Fruit fly (Drosophila melanogaster) S2 (cell line): ENCODE data around the gene AlkB.

ENCODE experiments used
- CG8478 ChIP-seq: fragments of >200 bp; optimal IDR thresholded peaks from 2 replicates; lab custom pipeline; 2018
- CTCF ChIP-seq, 2 experiments: fragments of >200 bp; optimal IDR thresholded peaks; 2 replicates each; lab custom pipeline; 2018

The AlkB gene

DNA sequence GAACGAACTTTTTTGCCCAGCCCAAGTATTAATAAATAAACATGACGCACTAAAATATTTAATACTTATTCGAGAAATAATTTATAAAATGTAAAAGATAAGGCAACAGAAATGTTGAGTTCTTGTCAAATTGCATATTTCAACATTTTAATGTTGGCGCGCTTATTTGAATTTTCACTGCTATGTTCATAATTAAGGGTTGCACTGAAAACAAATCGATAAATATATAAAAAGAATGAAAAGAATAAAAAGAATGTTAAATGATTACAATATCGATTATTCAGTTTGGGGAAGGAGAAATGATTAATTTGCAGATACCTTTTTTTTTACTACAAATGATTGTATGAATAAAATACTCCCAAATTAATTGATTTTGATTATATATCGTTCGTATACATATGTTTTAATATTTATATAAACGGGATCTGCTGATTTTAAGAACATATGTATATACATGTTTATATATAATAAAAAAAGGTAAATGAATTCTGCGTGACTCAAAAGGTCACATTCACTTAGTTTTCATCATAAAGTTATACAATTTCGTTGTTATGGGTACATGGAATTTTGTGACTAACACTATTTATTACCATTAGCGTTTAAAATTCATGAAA is 7.6 kb upstream of the AlkB start:
- TF ChIP-seq CG8478 (lab: Kevin White, UChicago), result no peak
- no peak for TF ChIP-seq CTCF (optimal IDR thresholded peaks at IDR 0.05; lab: Kevin White, UChicago)

DNA sequence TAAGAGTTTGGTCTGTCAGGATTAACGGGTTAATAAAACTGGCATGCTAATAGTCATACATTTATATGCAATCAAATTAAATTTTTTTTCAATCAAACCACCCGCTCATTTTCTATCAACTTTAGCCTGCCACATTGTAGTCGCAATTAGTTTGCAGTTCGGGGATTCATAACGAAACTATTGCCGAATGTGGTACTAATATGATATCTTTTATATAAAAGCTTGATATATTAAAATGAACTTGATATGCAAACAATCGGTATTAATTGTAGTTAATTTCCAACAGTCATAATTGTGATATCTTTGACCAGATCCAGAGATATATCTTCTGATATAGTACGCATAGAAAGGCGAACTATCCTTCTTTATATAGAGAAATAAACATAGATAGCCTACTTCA is 6.7 kb upstream of the AlkB start:
- TF ChIP-seq CTCF (optimal IDR thresholded peaks at IDR 0.05; lab: Kevin White, UChicago) (no peak), CG8478 (lab: Kevin White, UChicago) (no peak)

DNA sequence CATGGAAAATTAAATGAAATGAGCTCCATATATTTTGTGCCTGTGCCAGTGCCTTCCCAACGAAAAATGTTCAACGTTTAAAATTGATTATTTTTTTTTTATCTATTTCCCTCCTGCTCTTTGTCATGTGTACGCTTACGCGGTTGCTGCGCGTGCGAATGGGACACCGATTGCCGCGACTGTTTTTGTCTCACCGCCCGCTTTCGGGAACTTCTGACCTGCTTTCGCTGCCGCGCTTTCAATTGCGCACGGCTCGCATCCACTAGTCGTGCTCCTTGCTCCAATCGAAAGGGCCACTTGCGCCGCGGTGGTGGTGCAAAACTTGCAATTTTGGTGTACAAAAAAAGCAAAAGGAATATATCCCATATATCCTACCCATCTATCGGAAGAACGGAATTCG is 1.2 kb upstream of the AlkB start:
- peak in 1 of 2 experiments; percentile 23 for TF ChIP-seq CTCF (optimal IDR thresholded peaks at IDR 0.05; lab: Kevin White, UChicago)
- no peak for TF ChIP-seq CG8478 (lab: Kevin White, UChicago)

DNA sequence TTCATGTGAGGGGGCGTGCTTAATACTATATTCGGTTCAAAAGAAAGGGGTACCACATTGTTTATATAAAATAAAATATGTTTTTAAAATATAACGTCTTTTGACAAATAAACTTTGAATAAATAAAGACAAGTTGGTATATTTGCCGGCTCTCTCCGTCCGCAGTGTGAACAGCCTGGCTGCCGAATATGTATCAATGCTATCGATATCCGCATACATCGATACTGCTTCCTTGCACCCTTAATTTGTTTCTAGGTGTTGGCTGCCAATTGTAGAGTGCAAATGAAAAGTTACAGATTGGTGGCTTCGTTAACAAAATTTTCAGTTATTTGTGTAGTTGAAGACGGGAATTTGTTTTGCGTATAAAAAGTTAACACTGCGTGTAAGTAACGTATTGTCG is 582 bp upstream of the AlkB start, which contains the start of gene Gbeta13F:
Gene Gbeta13F, plus strand, starts transcription at position 247 of the 400 bp plus-strand sequence.
- TF ChIP-seq CTCF (optimal IDR thresholded peaks at IDR 0.05; lab: Kevin White, UChicago), result no peak
- no peak for TF ChIP-seq CG8478 (lab: Kevin White, UChicago)

DNA sequence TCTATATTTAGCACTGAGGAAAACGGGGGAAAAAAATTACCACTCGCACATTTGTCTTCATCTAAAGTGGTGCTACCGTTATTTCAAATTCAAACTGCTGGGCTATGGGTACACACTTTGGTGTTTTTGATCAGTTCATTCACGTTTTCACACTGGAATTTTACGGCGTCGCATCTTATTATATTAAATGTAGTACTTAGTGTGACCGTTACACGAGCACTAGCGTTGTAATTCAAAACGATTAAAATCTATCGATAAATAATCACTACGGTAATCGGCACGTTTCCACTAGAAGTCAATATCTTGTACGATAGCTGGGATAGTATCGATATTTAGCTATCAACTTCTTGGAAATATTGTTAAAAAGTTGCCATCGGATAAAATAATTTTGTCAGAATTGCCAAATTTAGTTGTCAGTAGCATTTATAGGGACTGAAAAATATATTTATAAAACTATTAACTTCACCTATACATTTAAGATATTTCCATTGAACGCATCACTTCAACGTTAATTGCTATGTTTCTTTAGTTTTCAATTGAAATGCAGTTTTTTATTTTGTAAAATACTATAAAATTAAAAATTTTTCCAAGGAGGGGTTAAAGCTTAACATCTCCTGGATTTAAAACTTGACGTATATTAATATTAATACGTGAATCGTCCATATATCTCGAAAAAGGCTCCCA is 1.5 kb downstream of the AlkB start, which contains the start of the genes CG46440 and Myb:
Gene CG46440, minus strand, starts transcription at position 223 of the 684 bp plus-strand sequence.
Gene Myb, minus strand, starts transcription at position 223 of the 684 bp plus-strand sequence.
- peak; percentile 3 to 25 for TF ChIP-seq CTCF (optimal IDR thresholded peaks at IDR 0.05; lab: Kevin White, UChicago)
- no peak for TF ChIP-seq CG8478 (lab: Kevin White, UChicago)

DNA sequence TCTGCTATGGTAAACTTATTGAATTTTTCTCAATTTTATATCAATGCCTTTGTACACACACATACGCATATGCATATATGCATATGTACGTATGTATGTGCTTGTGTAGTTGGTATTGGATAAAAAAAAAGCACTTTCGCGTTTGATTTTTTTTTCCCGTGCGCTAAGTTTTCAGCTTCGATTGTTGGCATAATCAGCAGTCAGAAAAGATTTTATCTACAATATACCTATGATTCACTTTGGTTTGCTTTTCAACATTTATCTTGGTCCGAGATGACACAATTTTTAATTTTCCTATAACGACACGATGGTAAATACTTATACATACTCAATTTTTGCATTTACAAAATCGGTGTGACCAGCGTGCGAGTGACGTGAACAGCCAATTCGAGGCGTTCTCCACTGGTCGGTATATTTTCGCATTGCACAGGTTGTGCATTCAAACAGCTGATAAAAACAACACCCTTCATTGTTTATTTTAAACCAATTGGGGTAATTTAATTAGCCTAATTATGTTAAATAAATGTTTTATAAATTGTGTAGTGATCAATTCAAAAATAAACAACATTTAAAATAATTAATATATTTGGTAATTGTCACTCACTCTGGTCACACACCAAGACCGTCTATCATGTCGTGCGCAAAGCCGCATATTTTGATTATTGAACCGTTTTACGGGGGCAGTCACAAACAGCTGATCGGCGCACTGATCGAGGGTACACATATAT is 6.3 kb downstream of the AlkB start, which contains the start of the genes UBL3 and CG15914:
Gene UBL3, minus strand, starts transcription at position 361 of the 728 bp plus-strand sequence.
Gene CG15914, plus strand, starts transcription at position 607 of the 728 bp plus-strand sequence.
- TF ChIP-seq CG8478 (lab: Kevin White, UChicago) (no peak), CTCF (optimal IDR thresholded peaks at IDR 0.05; lab: Kevin White, UChicago) (no peak)

DNA sequence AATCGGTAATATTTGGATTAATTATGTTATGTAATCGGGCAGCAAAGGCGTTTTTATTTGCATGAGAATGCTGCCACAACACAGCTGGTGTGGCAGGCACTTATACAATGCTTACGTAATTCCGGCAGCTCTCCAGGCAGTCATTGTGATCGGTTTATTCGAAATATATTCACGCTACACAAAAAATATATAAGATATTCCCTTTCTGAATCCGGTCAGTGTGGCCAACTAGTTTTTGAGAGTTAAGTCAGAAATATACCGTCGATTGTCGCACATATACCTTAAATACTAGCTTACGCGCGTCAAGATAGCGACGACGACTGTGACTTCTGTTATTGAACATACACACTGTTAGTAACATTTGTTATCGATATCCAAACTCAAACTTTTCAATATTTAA is 10.3 kb downstream of the AlkB start, which contains the start of gene sun:
Gene sun, minus strand, starts transcription at position 238 of the 400 bp plus-strand sequence.
- TF ChIP-seq CG8478 (lab: Kevin White, UChicago) (no peak), CTCF (optimal IDR thresholded peaks at IDR 0.05; lab: Kevin White, UChicago) (no peak)

DNA sequence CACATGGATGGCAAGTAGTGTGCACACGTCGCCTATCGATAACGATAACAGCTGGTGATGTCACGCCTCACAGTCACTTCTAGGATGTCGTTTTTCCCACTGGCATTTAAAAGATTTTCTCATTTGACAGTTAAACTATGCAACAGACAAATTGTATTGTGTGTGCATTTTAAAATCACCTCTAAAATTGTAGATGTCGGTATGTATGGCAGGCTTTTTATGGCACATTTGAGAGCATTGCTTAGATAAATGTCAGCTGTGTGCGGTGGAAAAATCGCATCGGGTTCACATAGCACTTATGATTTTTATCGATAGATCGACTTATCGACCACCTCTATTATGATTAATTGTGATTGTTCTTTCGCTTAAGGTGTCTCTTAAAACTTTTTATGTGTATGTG is 15.1 kb downstream of the AlkB start, which contains the start of the genes ArgRS and CG8578:
Gene ArgRS, minus strand, starts transcription at position 7 of the 400 bp plus-strand sequence.
Gene CG8578, plus strand, starts transcription at position 338 of the 400 bp plus-strand sequence.
- no peak for TF ChIP-seq CTCF (optimal IDR thresholded peaks at IDR 0.05; lab: Kevin White, UChicago)
- TF ChIP-seq CG8478 (lab: Kevin White, UChicago), result no peak

DNA sequence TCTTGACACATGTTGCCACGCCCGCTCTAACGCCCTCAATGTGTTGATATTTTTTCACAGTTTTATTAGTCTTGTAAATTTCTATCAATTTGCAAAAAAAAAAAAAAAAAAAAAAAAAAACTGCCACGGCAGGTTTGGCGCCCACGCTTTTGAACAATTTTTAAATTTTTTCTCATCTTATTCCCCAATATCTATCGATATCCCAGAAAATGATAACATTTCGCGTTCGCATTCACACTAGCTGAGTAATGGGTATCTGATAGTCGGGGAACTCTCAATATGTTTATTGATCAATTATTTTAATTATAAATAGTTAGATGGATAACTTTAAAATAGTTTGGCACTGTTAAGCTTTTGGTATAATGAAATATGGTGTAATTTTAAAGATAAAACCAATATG is 17.9 kb downstream of the AlkB start:
- TF ChIP-seq CG8478 (lab: Kevin White, UChicago) (no peak), CTCF (optimal IDR thresholded peaks at IDR 0.05; lab: Kevin White, UChicago) (no peak)

DNA sequence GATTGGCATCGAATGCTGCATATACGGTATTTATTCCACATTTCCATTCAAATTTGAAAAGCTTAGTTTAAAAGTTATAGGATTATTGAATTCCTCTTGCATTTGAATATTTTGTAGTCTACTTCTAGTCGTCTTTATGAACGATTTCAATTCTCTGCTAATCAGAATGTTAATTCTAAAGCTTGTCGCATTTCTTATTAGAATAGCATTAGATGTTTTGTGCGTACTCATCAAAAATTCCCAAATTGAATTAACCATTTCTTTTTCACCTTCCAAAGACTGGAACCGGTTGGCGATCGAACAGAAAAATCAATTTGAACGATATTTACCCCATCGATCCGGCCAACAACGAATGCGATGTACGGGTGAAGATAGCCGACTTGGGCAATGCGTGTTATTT is 19.3 kb downstream of the AlkB start:
- TF ChIP-seq CG8478 (lab: Kevin White, UChicago) (no peak), CTCF (optimal IDR thresholded peaks at IDR 0.05; lab: Kevin White, UChicago) (peak in 1 of 2 experiments; percentile 10)

DNA sequence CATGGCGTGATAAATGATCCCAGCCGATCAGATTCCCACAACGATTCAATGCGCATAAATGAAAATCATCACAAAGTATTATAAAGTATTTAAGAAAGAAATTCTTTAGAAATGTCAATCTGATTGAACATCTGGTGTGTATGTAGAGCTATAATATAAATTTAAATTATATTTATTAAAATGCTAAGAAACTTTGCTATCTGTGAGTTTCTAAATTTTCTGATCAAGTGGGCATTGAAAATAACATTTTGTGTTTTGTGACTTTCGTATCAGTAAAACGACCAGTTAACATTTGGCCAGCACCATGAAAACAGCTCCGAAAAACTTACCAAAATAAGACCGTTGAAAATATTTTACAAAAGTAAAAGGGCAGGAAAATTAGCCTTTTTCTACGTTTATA is 21.8 kb downstream of the AlkB start, which contains the start of gene CG8565:
Gene CG8565, plus strand, starts transcription at position 301 of the 400 bp plus-strand sequence.
- TF ChIP-seq CG8478 (lab: Kevin White, UChicago) (no peak), CTCF (optimal IDR thresholded peaks at IDR 0.05; lab: Kevin White, UChicago) (no peak)

DNA sequence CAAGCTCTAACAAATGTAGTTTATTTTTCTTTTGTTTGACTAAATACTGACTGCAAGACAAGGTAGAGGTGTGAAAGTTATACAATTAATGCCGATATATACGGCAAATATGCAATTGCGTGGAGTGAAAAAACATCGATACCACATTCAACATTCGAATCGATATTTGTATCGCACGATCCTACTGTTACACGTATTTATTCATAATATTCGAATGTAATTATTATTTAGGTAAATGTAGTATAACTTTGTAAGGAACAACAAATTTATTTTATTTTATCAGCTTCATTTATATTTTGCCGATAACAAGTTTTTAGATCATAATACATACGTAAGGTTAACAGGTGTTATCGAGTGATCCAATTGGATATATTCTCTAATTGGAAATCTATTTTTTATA is 23.9 kb downstream of the AlkB start, which contains the start of gene Chc:
Gene Chc, minus strand, starts transcription at position 98 of the 400 bp plus-strand sequence.
- TF ChIP-seq CTCF (optimal IDR thresholded peaks at IDR 0.05; lab: Kevin White, UChicago), result no peak
- TF ChIP-seq CG8478 (lab: Kevin White, UChicago), result no peak

DNA sequence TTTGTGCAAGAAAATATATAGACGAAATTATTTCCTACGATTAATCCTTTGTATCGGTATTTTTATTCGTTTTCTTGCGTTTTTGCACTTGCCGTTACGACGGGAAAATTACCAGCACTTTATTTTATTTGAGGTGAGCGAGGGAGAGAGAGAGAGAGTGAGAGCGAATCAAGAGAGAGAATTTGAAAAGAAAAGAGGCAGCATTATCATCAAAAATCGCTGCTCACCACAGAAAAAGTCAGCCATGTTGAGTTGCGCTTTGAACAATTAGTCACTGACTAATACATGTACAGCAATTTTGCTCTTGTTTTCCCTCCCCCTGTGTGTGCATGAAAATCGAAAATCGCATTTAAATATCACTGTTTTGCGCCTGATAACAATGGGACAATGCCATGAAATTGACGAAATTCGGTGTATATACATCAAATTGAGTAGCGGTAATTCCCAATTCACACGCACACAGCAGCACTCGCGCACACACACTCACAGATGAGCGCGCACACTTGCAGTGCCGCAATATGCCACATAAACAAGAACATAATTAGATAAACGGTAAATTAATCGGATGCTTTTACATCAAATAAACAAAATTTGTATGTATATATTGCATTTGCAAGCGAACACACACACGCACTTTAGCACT is 24.6 kb downstream of the AlkB start:
- TF ChIP-seq CTCF (optimal IDR thresholded peaks at IDR 0.05; lab: Kevin White, UChicago), result no peak
- no peak for TF ChIP-seq CG8478 (lab: Kevin White, UChicago)

DNA sequence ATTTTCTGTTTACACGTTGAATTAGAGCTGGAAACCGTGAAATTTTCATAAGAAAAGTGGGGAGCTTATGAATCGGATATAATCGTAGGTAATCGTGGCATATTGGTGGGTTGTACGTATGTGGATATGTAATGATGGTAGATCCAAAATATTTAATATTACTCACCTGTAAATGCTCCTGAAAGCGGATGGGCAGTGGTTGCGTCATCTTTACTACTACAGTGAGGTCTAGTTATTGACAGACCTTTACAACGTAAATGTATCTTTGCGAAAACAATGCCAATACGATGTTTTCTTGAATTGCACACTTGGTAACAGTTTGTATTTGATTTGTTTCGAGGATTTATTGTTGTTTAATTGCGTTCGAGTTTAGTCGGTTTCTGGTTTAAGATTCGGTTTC is 25.3 kb downstream of the AlkB start:
- TF ChIP-seq CTCF (optimal IDR thresholded peaks at IDR 0.05; lab: Kevin White, UChicago) (no peak), CG8478 (lab: Kevin White, UChicago) (no peak)
